Worm (Caenorhabditis elegans) whole organism, L1 larva: ENCODE results near the gene Y66D12A.10.

ENCODE experiments used
- C04F5.9 ChIP-seq: sonication (generic microtip); optimal IDR thresholded peaks from 2 replicates; lab custom pipeline; 2016; ENCODE audit warnings: missing genetic modification characterization, missing compliant biosample characterization
- F16B12.6 ChIP-seq: fragments of 150-350 bp; optimal IDR thresholded peaks from 2 replicates; lab custom pipeline; 2014; ENCODE audit warnings: missing biosample characterization, missing genetic modification characterization
- ama-1 ChIP-seq: fragments of 150-350 bp; optimal IDR thresholded peaks from 2 replicates; lab custom pipeline; 2014
- ceh-63 ChIP-seq: fragments of 200-800 bp; sonication (Bioruptor generic); optimal IDR thresholded peaks from 2 replicates; lab custom pipeline; 2018; ENCODE audit warnings: mild to moderate bottlenecking, missing genetic modification characterization, missing compliant biosample characterization
- ceh-8 ChIP-seq: fragments of 200-800 bp; sonication (Bioruptor generic); optimal IDR thresholded peaks from 2 replicates; lab custom pipeline; 2018; ENCODE audit warnings: mild to moderate bottlenecking, missing genetic modification characterization, moderate library complexity, missing compliant biosample characterization
- ceh-88 ChIP-seq: fragments of 200-800 bp; sonication (Bioruptor generic); IDR thresholded peaks from 2 replicates; pipeline ENCODE4 v1.3.6; 2022; ENCODE audit warnings: missing genetic modification characterization, missing compliant biosample characterization
- dpl-1 ChIP-seq, 3 experiments: fragments of 150-350 bp in 2 of 3; sonication (generic microtip) in 1 of 3; optimal IDR thresholded peaks; 2 replicates each; lab custom pipeline; 2014 to 2017; ENCODE audit warnings: missing biosample characterization in 3 of 3, missing genetic modification characterization in 3 of 3, missing genetic modification reagents in 3 of 3
- dsc-1 ChIP-seq: sonication (generic microtip); optimal IDR thresholded peaks from 2 replicates; lab custom pipeline; 2016; ENCODE audit warnings: mild to moderate bottlenecking, missing genetic modification characterization, missing compliant biosample characterization
- efl-1 ChIP-seq, 4 experiments: fragments of 150-350 bp; optimal IDR thresholded peaks in 3 of 4; peaks in 1 of 4; 1 replicate in 1 of 4; 2 replicates in 3 of 4; lab custom pipeline; 2014; ENCODE audit warnings: missing biosample characterization in 2 of 4, missing genetic modification characterization in 2 of 4, missing genetic modification reagents in 2 of 4
- efl-3 ChIP-seq: fragments of 200-800 bp; sonication (Bioruptor generic); optimal IDR thresholded peaks from 2 replicates; lab custom pipeline; 2018; ENCODE audit warnings: mild to moderate bottlenecking, missing genetic modification characterization, missing compliant biosample characterization
- egl-13 ChIP-seq: sonication (generic microtip); optimal IDR thresholded peaks from 2 replicates; lab custom pipeline; 2016; ENCODE audit warnings: missing genotype, missing genetic modification reagents, missing genetic modification characterization, missing compliant biosample characterization
- fkh-8 ChIP-seq: sonication (generic microtip); optimal IDR thresholded peaks from 2 replicates; lab custom pipeline; 2016; ENCODE audit warnings: mild to moderate bottlenecking, missing genetic modification characterization, missing compliant biosample characterization
- hlh-4 ChIP-seq: sonication (generic microtip); optimal IDR thresholded peaks from 2 replicates; lab custom pipeline; 2016; ENCODE audit warnings: mild to moderate bottlenecking, missing genetic modification characterization, missing compliant biosample characterization
- hpl-2 ChIP-seq: fragments of 150-350 bp; optimal IDR thresholded peaks from 2 replicates; lab custom pipeline; 2014; ENCODE audit warnings: missing biosample characterization, missing genetic modification reagents, missing genetic modification characterization
- lin-13 ChIP-seq: fragments of 150-350 bp; optimal IDR thresholded peaks from 2 replicates; lab custom pipeline; 2014; ENCODE audit warnings: missing biosample characterization, missing genetic modification reagents, missing genetic modification characterization
- lin-14 ChIP-seq: fragments of 200-800 bp; sonication (Bioruptor generic); optimal IDR thresholded peaks from 2 replicates; lab custom pipeline; 2018; ENCODE audit warnings: mild to moderate bottlenecking, missing genetic modification characterization, moderate library complexity, missing compliant biosample characterization
- lin-35 ChIP-seq, 2 experiments: fragments of 150-350 bp; optimal IDR thresholded peaks; 2 replicates each; lab custom pipeline; 2014; ENCODE audit warnings: missing biosample characterization in 2 of 2, missing genetic modification characterization in 2 of 2, missing genetic modification reagents in 2 of 2
- lin-39 ChIP-seq: fragments of 150-350 bp; optimal IDR thresholded peaks from 2 replicates; lab custom pipeline; 2014; ENCODE audit warnings: missing biosample characterization, missing genetic modification reagents, missing genetic modification characterization
- lsy-2 ChIP-seq, 2 experiments: fragments of 150-350 bp; optimal IDR thresholded peaks; 2 replicates each; lab custom pipeline; 2014; ENCODE audit warnings: missing biosample characterization in 2 of 2, missing genetic modification characterization in 2 of 2
- mab-9 ChIP-seq: fragments of 200-800 bp; sonication (Bioruptor generic); IDR thresholded peaks from 2 replicates; pipeline ENCODE4 v1.3.6; 2022; ENCODE audit warnings: missing genetic modification reagents, missing genetic modification characterization, missing compliant biosample characterization
- mef-2 ChIP-seq: fragments of 150-350 bp; optimal IDR thresholded peaks from 2 replicates; lab custom pipeline; 2014; ENCODE audit warnings: missing biosample characterization, missing genetic modification characterization
- nhr-19 ChIP-seq: fragments of 200-800 bp; sonication (Bioruptor generic); conservative IDR thresholded peaks from 2 replicates; pipeline ENCODE4 v1.3.6; 2022; ENCODE audit warnings: missing genetic modification characterization, missing compliant biosample characterization
- nhr-20 ChIP-seq: sonication (generic microtip); optimal IDR thresholded peaks from 2 replicates; lab custom pipeline; 2016; ENCODE audit warnings: mild to moderate bottlenecking, missing genetic modification characterization, missing compliant biosample characterization
- nhr-237 ChIP-seq: fragments of 150-350 bp; optimal IDR thresholded peaks from 2 replicates; lab custom pipeline; 2014; ENCODE audit warnings: missing biosample characterization, missing genetic modification characterization
- nhr-84 ChIP-seq: sonication (generic microtip); optimal IDR thresholded peaks from 2 replicates; lab custom pipeline; 2017; ENCODE audit warnings: missing biosample characterization, missing genetic modification characterization
- nhr-85 ChIP-seq: sonication (generic microtip); peaks from one replicate; lab custom pipeline; 2016; ENCODE audit warnings: missing genetic modification characterization, inconsistent platforms, missing compliant biosample characterization
- nhr-90 ChIP-seq: sonication (generic microtip); optimal IDR thresholded peaks from 2 replicates; lab custom pipeline; 2016; ENCODE audit warnings: mild to moderate bottlenecking, missing genetic modification characterization, missing compliant biosample characterization; ENCODE audit not compliant: poor library complexity
- pag-3 ChIP-seq: sonication (generic microtip); optimal IDR thresholded peaks from 2 replicates; lab custom pipeline; 2017; ENCODE audit warnings: missing genetic modification characterization, mild to moderate bottlenecking, missing compliant biosample characterization, antibody characterized with exemption, borderline replicate concordance; ENCODE audit not compliant: insufficient read depth
- pqm-1 ChIP-seq: sonication (generic microtip); optimal IDR thresholded peaks from 3 replicates; lab custom pipeline; 2017; ENCODE audit warnings: missing biosample characterization, missing genetic modification characterization
- rnt-1 ChIP-seq: sonication (generic microtip); optimal IDR thresholded peaks from 2 replicates; lab custom pipeline; 2016; ENCODE audit warnings: mild to moderate bottlenecking, missing genetic modification characterization, moderate library complexity, missing compliant biosample characterization
- sox-4 ChIP-seq: sonication (generic microtip); optimal IDR thresholded peaks from 2 replicates; lab custom pipeline; 2016; ENCODE audit warnings: missing genetic modification characterization, missing compliant biosample characterization
- sup-37 ChIP-seq: fragments of 200-800 bp; sonication (Bioruptor generic); optimal IDR thresholded peaks from 2 replicates; lab custom pipeline; 2018; ENCODE audit warnings: mild to moderate bottlenecking, missing genetic modification characterization, missing compliant biosample characterization
- tlp-1 ChIP-seq: fragments of 150-350 bp; optimal IDR thresholded peaks from 2 replicates; lab custom pipeline; 2014; ENCODE audit warnings: missing biosample characterization, missing genetic modification characterization
- unc-130 ChIP-seq: fragments of 150-350 bp; optimal IDR thresholded peaks from 2 replicates; lab custom pipeline; 2017; ENCODE audit warnings: missing biosample characterization, missing genetic modification characterization, inconsistent platforms
- unc-30 ChIP-seq: sonication (generic microtip); optimal IDR thresholded peaks from 2 replicates; lab custom pipeline; 2017; ENCODE audit warnings: missing biosample characterization, missing genetic modification characterization
- xbp-1 ChIP-seq: sonication (generic microtip); optimal IDR thresholded peaks from 2 replicates; lab custom pipeline; 2016; ENCODE audit warnings: missing genetic modification characterization, missing compliant biosample characterization
- zag-1 ChIP-seq: fragments of 150-350 bp; optimal IDR thresholded peaks from 2 replicates; lab custom pipeline; 2014; ENCODE audit warnings: missing biosample characterization, missing genetic modification characterization
- ztf-11 ChIP-seq, 2 experiments: sonication (generic microtip); optimal IDR thresholded peaks; 2 replicates each; lab custom pipeline; 2016 to 2017; ENCODE audit warnings: missing genetic modification characterization in 2 of 2, missing biosample characterization in 1 of 2, missing compliant biosample characterization in 1 of 2

The Y66D12A.10 gene

ce11 chrIII:11590255-11590654 is 24.6 kb downstream of the Y66D12A.10 start:
- TF ChIP-seq hpl-2 (GFP tag; lab: Kevin White, UChicago) (no peak), lin-39 (no peak), dpl-1 (GFP tag; optimal IDR thresholded peaks at IDR 0.05; lab: Kevin White, UChicago) (no peak), ceh-8 (GFP tag; lab: Kevin White, UChicago) (no peak), mef-2 (no peak), pqm-1 (tag; lab: Kevin White, UChicago) (no peak), sup-37 (GFP tag; lab: Kevin White, UChicago) (no peak), nhr-85 (tag; lab: Kevin White, UChicago) (no peak), zag-1 (tag; lab: Kevin White, UChicago) (no peak), mab-9 (GFP tag; lab: Robert Waterston, UW) (no peak), nhr-237 (tag; lab: Kevin White, UChicago) (no peak), xbp-1 (tag; lab: Kevin White, UChicago) (no peak)

ce11 chrIII:11592096-11592495 is 26.4 kb downstream of the Y66D12A.10 start:
- TF ChIP-seq ztf-11 (tag; optimal IDR thresholded peaks at IDR 0.05; lab: Kevin White, UChicago): no peak
- no peak for TF ChIP-seq efl-3 (GFP tag; lab: Kevin White, UChicago)
- TF ChIP-seq dsc-1 (tag; lab: Kevin White, UChicago): no peak
- TF ChIP-seq lin-35 (GFP tag; optimal IDR thresholded peaks at IDR 0.05; lab: Kevin White, UChicago): no peak
- TF ChIP-seq hlh-4 (tag; lab: Kevin White, UChicago): no peak
- TF ChIP-seq nhr-84: no peak
- TF ChIP-seq sox-4 (tag; lab: Kevin White, UChicago): no peak
- TF ChIP-seq lsy-2 (tag; optimal IDR thresholded peaks at IDR 0.05; lab: Kevin White, UChicago): no peak
- no peak for TF ChIP-seq pag-3 (tag; lab: Kevin White, UChicago)
- no peak for TF ChIP-seq xbp-1 (tag; lab: Kevin White, UChicago)
- no peak for TF ChIP-seq egl-13 (tag; lab: Kevin White, UChicago)
- no peak for TF ChIP-seq rnt-1 (tag; lab: Kevin White, UChicago)
- no peak for TF ChIP-seq lin-13 (GFP tag; lab: Kevin White, UChicago)
- TF ChIP-seq ceh-63 (GFP tag; lab: Kevin White, UChicago): no peak

- TF ChIP-seq nhr-84: no peak
Observed at ce11 chrIII:11607870-11608269, 42.2 kb downstream of the Y66D12A.10 start, which contains the start of gene Y66D12A.1. Gene Y66D12A.1 (plus strand): TSS chrIII:11608170.

- TF ChIP-seq fkh-8 (tag; lab: Kevin White, UChicago): peak; percentile 14
- no peak for TF ChIP-seq nhr-20 (tag; lab: Kevin White, UChicago)
- TF ChIP-seq, all 84 proteins: peak for 1
Observed at ce11 chrIII:11609568-11609967, 43.9 kb downstream of the Y66D12A.10 start, which contains the start of gene Y66D12A.30. Gene Y66D12A.30 (plus strand): TSS chrIII:11609868.

ce11 chrIII:11611618-11612247 is 46.1 kb downstream of the Y66D12A.10 start:
- TF ChIP-seq ceh-8 (GFP tag; lab: Kevin White, UChicago) (peak; percentile 86), C04F5.9 (tag; lab: Kevin White, UChicago) (no peak)

- TF ChIP-seq nhr-90 (tag; lab: Kevin White, UChicago) (no peak), ceh-88 (GFP tag; lab: Robert Waterston, UW) (no peak), ama-1 (lab: Kevin White, UChicago) (no peak), rnt-1 (tag; lab: Kevin White, UChicago) (no peak), nhr-19 (GFP tag; lab: Robert Waterston, UW) (no peak), unc-130 (tag; lab: Kevin White, UChicago) (no peak), hpl-2 (GFP tag; lab: Kevin White, UChicago) (no peak), efl-1 (optimal IDR thresholded peaks at IDR 0.05; lab: Kevin White, UChicago) (no peak), efl-1 (GFP tag; optimal IDR thresholded peaks at IDR 0.05 in 1 of 2; lab: Kevin White, UChicago) (no peak), egl-13 (tag; lab: Kevin White, UChicago) (no peak), F16B12.6 (tag; lab: Kevin White, UChicago) (no peak), unc-30 (tag; lab: Kevin White, UChicago) (no peak), zag-1 (tag; lab: Kevin White, UChicago) (no peak), lin-14 (no peak), tlp-1 (no peak)
Observed at ce11 chrIII:11612371-11612770, 46.7 kb downstream of the Y66D12A.10 start, which contains the start of the genes Y66A7A.9 and Y66A7A.4. Gene Y66A7A.9 (minus strand): TSS chrIII:11612471. Gene Y66A7A.4 (plus strand): TSS chrIII:11612607.
